Fruit fly (Drosophila melanogaster) whole organism, embryonic: ENCODE data around the gene Oscillin.
A peak's percentile ranks its signal among the peaks of the same experiment; 100 is the strongest.

Source experiments
- Atf-2 ChIP-seq: fragments of 200-800 bp; sonication (Bioruptor generic); optimal IDR thresholded peaks from 2 replicates; lab custom pipeline; 2016; ENCODE audit warnings: missing biosample characterization, missing genetic modification characterization
- C15 ChIP-seq: fragments of 200-800 bp; sonication (Bioruptor generic); IDR thresholded peaks from 3 replicates; pipeline ENCODE4 v1.3.6; 2022; ENCODE audit warnings: missing biosample characterization, missing genetic modification characterization
- CG10267 ChIP-seq: fragments of 200-800 bp; sonication (Bioruptor generic); optimal IDR thresholded peaks from 2 replicates; lab custom pipeline; 2018; ENCODE audit warnings: missing biosample characterization, mild to moderate bottlenecking, missing genetic modification characterization, moderate library complexity
- CG10366 ChIP-seq: fragments of 200-800 bp; sonication (Bioruptor generic); IDR thresholded peaks from 2 replicates; pipeline ENCODE4 v1.3.6; 2022; ENCODE audit warnings: missing biosample characterization, missing genetic modification characterization
- CG11695 ChIP-seq: fragments of 200-800 bp; sonication (Bioruptor generic); IDR thresholded peaks from 3 replicates; pipeline ENCODE4 v1.3.6; 2022; ENCODE audit warnings: missing biosample characterization, missing genetic modification characterization
- CG11723 ChIP-seq: fragments of 200-800 bp; sonication (Bioruptor generic); optimal IDR thresholded peaks from 2 replicates; lab custom pipeline; 2017; ENCODE audit warnings: missing biosample characterization, mild to moderate bottlenecking, missing genetic modification characterization
- CG13296 ChIP-seq: fragments of 200-800 bp; sonication (Bioruptor generic); optimal IDR thresholded peaks from 3 replicates; lab custom pipeline; 2018; ENCODE audit warnings: missing biosample characterization, mild to moderate bottlenecking, missing genetic modification characterization
- CG17568 ChIP-seq: fragments of 200-800 bp; sonication (Bioruptor generic); optimal IDR thresholded peaks from 2 replicates; lab custom pipeline; 2018; ENCODE audit warnings: missing biosample characterization, mild to moderate bottlenecking, missing genetic modification characterization, moderate library complexity
- CG17612 ChIP-seq: fragments of 200-800 bp; sonication (Bioruptor generic); IDR thresholded peaks from 2 replicates; pipeline ENCODE4 v1.3.6; 2022; ENCODE audit warnings: missing biosample characterization, missing genetic modification characterization
- CG2678 ChIP-seq: fragments of 200-800 bp; sonication (Bioruptor generic); optimal IDR thresholded peaks from 3 replicates; lab custom pipeline; 2019; ENCODE audit warnings: missing biosample characterization, mild to moderate bottlenecking, missing genetic modification characterization, moderate library complexity
- CG30020 ChIP-seq: fragments of 200-800 bp; optimal IDR thresholded peaks from 2 replicates; lab custom pipeline; 2019; ENCODE audit warnings: missing biosample characterization, mild to moderate bottlenecking, missing genetic modification characterization, moderate library complexity
- CG30431 ChIP-seq: fragments of 200-800 bp; sonication (Bioruptor generic); optimal IDR thresholded peaks from 2 replicates; lab custom pipeline; 2017; ENCODE audit warnings: missing biosample characterization, missing genetic modification characterization
- CG31224 ChIP-seq: fragments of 200-800 bp; sonication (Bioruptor generic); IDR thresholded peaks from 2 replicates; pipeline ENCODE4 v1.3.6; 2022; ENCODE audit warnings: missing biosample characterization, missing genetic modification characterization
- CG6765 ChIP-seq: fragments of 200-800 bp; sonication (Bioruptor generic); optimal IDR thresholded peaks from 3 replicates; lab custom pipeline; 2017; ENCODE audit warnings: missing biosample characterization, mild to moderate bottlenecking, missing genetic modification characterization
- CG7271 ChIP-seq: fragments of 200-800 bp; sonication (Bioruptor generic); optimal IDR thresholded peaks from 2 replicates; lab custom pipeline; 2018; ENCODE audit warnings: missing biosample characterization, mild to moderate bottlenecking, missing genetic modification characterization, moderate library complexity
- CG8290 ChIP-seq, 3 experiments: fragments of 200-800 bp; sonication (Bioruptor generic); optimal IDR thresholded peaks; 2 replicates each; lab custom pipeline; 2016 to 2019; ENCODE audit warnings: missing biosample characterization in 3 of 3, missing genetic modification characterization in 3 of 3, mild to moderate bottlenecking in 2 of 3, moderate library complexity in 1 of 3
- Camta ChIP-seq: fragments of 200-800 bp; sonication (Bioruptor generic); optimal IDR thresholded peaks from 2 replicates; lab custom pipeline; 2016; ENCODE audit warnings: missing biosample characterization, missing genetic modification characterization
- D19A ChIP-seq: fragments of 200-800 bp; optimal IDR thresholded peaks from 3 replicates; lab custom pipeline; 2019; ENCODE audit warnings: missing biosample characterization, mild to moderate bottlenecking, missing genetic modification characterization, moderate library complexity
- Dbx ChIP-seq: fragments of 200-800 bp; sonication (Bioruptor generic); IDR thresholded peaks from 3 replicates; pipeline ENCODE4 v1.3.6; 2022; ENCODE audit warnings: missing biosample characterization, missing genetic modification characterization
- E2f2 ChIP-seq: fragments of 200-800 bp; sonication (Bioruptor generic); IDR thresholded peaks from 2 replicates; pipeline ENCODE4 v1.3.6; 2022; ENCODE audit warnings: missing biosample characterization, missing genetic modification characterization
- Ets65A ChIP-seq: fragments of 200-800 bp; sonication (Bioruptor generic); peaks from one replicate; lab custom pipeline; 2016; ENCODE audit warnings: missing biosample characterization, missing genetic modification characterization
- Fer1 ChIP-seq: fragments of 200-800 bp; sonication (Bioruptor generic); optimal IDR thresholded peaks from 2 replicates; lab custom pipeline; 2017; ENCODE audit warnings: missing biosample characterization, mild to moderate bottlenecking, missing genetic modification characterization
- MTF-1 ChIP-seq: fragments of 200-800 bp; sonication (Bioruptor generic); optimal IDR thresholded peaks from 2 replicates; lab custom pipeline; 2018; ENCODE audit warnings: missing biosample characterization, mild to moderate bottlenecking, missing genetic modification characterization, borderline replicate concordance
- Max ChIP-seq: fragments of 200-800 bp; sonication (Bioruptor generic); optimal IDR thresholded peaks from 2 replicates; lab custom pipeline; 2016; ENCODE audit warnings: missing biosample characterization, mild to moderate bottlenecking, missing genetic modification characterization
- Mes4 ChIP-seq: fragments of 200-800 bp; sonication (Bioruptor generic); optimal IDR thresholded peaks from 2 replicates; lab custom pipeline; 2016; ENCODE audit warnings: missing biosample characterization, missing genetic modification characterization
- Mrtf ChIP-seq: fragments of 200-800 bp; sonication (Bioruptor generic); IDR thresholded peaks from 3 replicates; pipeline ENCODE4 v1.3.6; 2022; ENCODE audit warnings: missing biosample characterization, missing genetic modification characterization
- Rx ChIP-seq: fragments of 200-800 bp; sonication (Bioruptor generic); IDR thresholded peaks from 2 replicates; pipeline ENCODE4 v1.3.6; 2022; ENCODE audit warnings: missing biosample characterization, missing genetic modification characterization
- Tbp ChIP-seq: fragments of >200 bp; optimal IDR thresholded peaks from 2 replicates; lab custom pipeline; 2018; ENCODE audit warnings: missing biosample characterization, missing genetic modification characterization
- aop ChIP-seq: fragments of 200-800 bp; sonication (Bioruptor generic); IDR thresholded peaks from 2 replicates; pipeline ENCODE4 v1.3.6; 2022; ENCODE audit warnings: missing biosample characterization, missing genetic modification characterization
- bab2 ChIP-seq: fragments of 200-800 bp; sonication (Bioruptor generic); optimal IDR thresholded peaks from 2 replicates; lab custom pipeline; 2016; ENCODE audit warnings: missing biosample characterization, missing genetic modification characterization
- bcd ChIP-seq: fragments of 200-800 bp; sonication (Bioruptor generic); optimal IDR thresholded peaks from 2 replicates; lab custom pipeline; 2017; ENCODE audit warnings: missing biosample characterization, mild to moderate bottlenecking, missing genetic modification characterization
- danr ChIP-seq: fragments of 200-800 bp; sonication (Bioruptor generic); IDR thresholded peaks from 2 replicates; pipeline ENCODE4 v1.3.6; 2022; ENCODE audit warnings: missing biosample characterization, missing genetic modification characterization
- dm ChIP-seq: fragments of 200-800 bp; sonication (Bioruptor generic); optimal IDR thresholded peaks from 3 replicates; lab custom pipeline; 2016; ENCODE audit warnings: missing biosample characterization, missing genetic modification characterization
- esg ChIP-seq: fragments of 200-800 bp; sonication (Bioruptor generic); conservative IDR thresholded peaks from 2 replicates; pipeline ENCODE4 v1.3.6; 2022; ENCODE audit warnings: missing biosample characterization, missing genetic modification characterization
- fd96Cb ChIP-seq: fragments of 200-800 bp; sonication (Bioruptor generic); optimal IDR thresholded peaks from 2 replicates; lab custom pipeline; 2018; ENCODE audit warnings: missing biosample characterization, mild to moderate bottlenecking, missing genetic modification characterization, moderate library complexity
- gce ChIP-seq: fragments of 200-800 bp; sonication (Bioruptor generic); IDR thresholded peaks from 3 replicates; pipeline ENCODE4 v1.3.6; 2022; ENCODE audit warnings: missing biosample characterization, missing genetic modification characterization
- grau ChIP-seq: fragments of 200-800 bp; optimal IDR thresholded peaks from 3 replicates; lab custom pipeline; 2019; ENCODE audit warnings: missing biosample characterization, mild to moderate bottlenecking, missing genetic modification characterization, moderate library complexity
- grn ChIP-seq: fragments of 200-800 bp; sonication (Bioruptor generic); optimal IDR thresholded peaks from 3 replicates; lab custom pipeline; 2017; ENCODE audit warnings: missing biosample characterization, missing genetic modification characterization
- kah ChIP-seq: fragments of 200-800 bp; sonication (Bioruptor generic); optimal IDR thresholded peaks from 2 replicates; lab custom pipeline; 2018; ENCODE audit warnings: missing biosample characterization, mild to moderate bottlenecking, missing genetic modification characterization
- luna ChIP-seq: fragments of 200-800 bp; sonication (Bioruptor generic); optimal IDR thresholded peaks from 2 replicates; lab custom pipeline; 2016; ENCODE audit warnings: missing biosample characterization, missing genetic modification characterization
- nerfin-1 ChIP-seq: fragments of 200-800 bp; sonication (Bioruptor generic); optimal IDR thresholded peaks from 3 replicates; lab custom pipeline; 2019; ENCODE audit warnings: missing biosample characterization, mild to moderate bottlenecking, missing genetic modification characterization, moderate library complexity
- salm ChIP-seq: fragments of 200-800 bp; sonication (Bioruptor generic); optimal IDR thresholded peaks from 2 replicates; lab custom pipeline; 2018; ENCODE audit warnings: missing biosample characterization, mild to moderate bottlenecking, missing genetic modification characterization
- sd ChIP-seq: fragments of 200-800 bp; sonication (Bioruptor generic); optimal IDR thresholded peaks from 3 replicates; lab custom pipeline; 2018; ENCODE audit warnings: missing biosample characterization, mild to moderate bottlenecking, missing genetic modification characterization, moderate library complexity
- seq ChIP-seq: fragments of 200-800 bp; sonication (Bioruptor generic); IDR thresholded peaks from 2 replicates; pipeline ENCODE4 v1.3.6; 2022; ENCODE audit warnings: missing biosample characterization, missing genetic modification characterization
- ssp ChIP-seq: fragments of 200-800 bp; sonication (Bioruptor generic); IDR thresholded peaks from 2 replicates; pipeline ENCODE4 v1.3.6; 2022; ENCODE audit warnings: missing biosample characterization, missing genetic modification characterization
- sug ChIP-seq: fragments of 200-800 bp; optimal IDR thresholded peaks from 2 replicates; lab custom pipeline; 2019; ENCODE audit warnings: missing biosample characterization, mild to moderate bottlenecking, missing genetic modification characterization, moderate library complexity
- trh ChIP-seq: fragments of 200-800 bp; sonication (Bioruptor generic); optimal IDR thresholded peaks from 2 replicates; lab custom pipeline; 2016; ENCODE audit warnings: missing biosample characterization, missing genetic modification characterization
- tup ChIP-seq: fragments of 200-800 bp; sonication (Bioruptor generic); optimal IDR thresholded peaks from 2 replicates; lab custom pipeline; 2016; ENCODE audit warnings: missing biosample characterization, mild to moderate bottlenecking, missing genetic modification characterization, moderate library complexity
- wek ChIP-seq: fragments of 200-800 bp; sonication (Bioruptor generic); optimal IDR thresholded peaks from 3 replicates; lab custom pipeline; 2018; ENCODE audit warnings: missing biosample characterization, mild to moderate bottlenecking, missing genetic modification characterization, moderate library complexity

The Oscillin gene

dm6 chr2L:5546518-5547287 lies at the start of gene Oscillin (continued):
- TF ChIP-seq luna (GFP tag; lab: Kevin White, UChicago) (no peak), MTF-1 (GFP tag; lab: Kevin White, UChicago) (peak; percentile 34), seq (no peak; the same call in none of the 2 replicates), salm (tag; lab: Kevin White, UChicago) (peak; percentile 56), sug (tag; lab: Kevin White, UChicago) (peak; percentile 66), dm (GFP tag; lab: Kevin White, UChicago) (peak; percentile 42), D19A (tag; lab: Kevin White, UChicago) (peak; percentile 96), Tbp (GFP tag; lab: Kevin White, UChicago) (no peak), bab2 (GFP tag; lab: Kevin White, UChicago) (peak; percentile 59), trh (peak; percentile 67), Rx (GFP tag; lab: Robert Waterston, UW) (peak; percentile 52; the same call in 1 of the 2 replicates), danr (GFP tag; lab: Robert Waterston, UW) (0 out of 2 replicates have a peak, but pooled peaks have one; percentile 7), fd96Cb (tag; lab: Kevin White, UChicago) (peak; percentile 80), tup (no peak), CG13296 (peak; percentile 78), grn (no peak), aop (GFP tag; lab: Robert Waterston, UW) (no peak), C15 (GFP tag; lab: Robert Waterston, UW) (0 out of 3 replicates have a peak, but pooled peaks have one; percentile 48), Atf-2 (GFP tag; lab: Kevin White, UChicago) (peak; percentile 66), grau (peak; percentile 86), gce (peak; percentile 91), CG30431 (peak; percentile 45), CG10267 (tag; lab: Kevin White, UChicago) (peak; percentile 83), Fer1 (GFP tag; lab: Kevin White, UChicago) (peak; percentile 87), Camta (GFP tag; lab: Kevin White, UChicago) (peak; percentile 25), CG31224 (GFP tag; lab: Robert Waterston, UW) (peak; percentile 73), Dbx (peak; percentile 79), kah (GFP tag; lab: Kevin White, UChicago) (peak; percentile 61), wek (GFP tag; lab: Kevin White, UChicago) (no peak), Mrtf (peak; percentile 75; the same call in 1 of the 3 replicates), nerfin-1 (tag; lab: Kevin White, UChicago) (peak; percentile 85), Max (GFP tag; lab: Kevin White, UChicago) (peak; percentile 47), ssp (peak; percentile 73), CG30020 (tag; lab: Kevin White, UChicago) (peak; percentile 51), CG11723 (GFP tag; lab: Kevin White, UChicago) (peak; percentile 61), CG8290 (GFP tag; optimal IDR thresholded peaks at IDR 0.05; lab: Kevin White, UChicago) (peak; percentile 41), CG8290 (tag; optimal IDR thresholded peaks at IDR 0.05; lab: Kevin White, UChicago) (peak in 1 of 2 experiments; percentile 5), CG10366 (peak; percentile 60; the same call in 1 of the 2 replicates), bcd (peak; percentile 80), CG2678 (tag; lab: Kevin White, UChicago) (peak; percentile 92), Mes4 (GFP tag; lab: Kevin White, UChicago) (peak; percentile 38), CG11695 (GFP tag; lab: Robert Waterston, UW) (peak; percentile 90), sd (tag; lab: Kevin White, UChicago) (peak; percentile 91), E2f2 (GFP tag; lab: Robert Waterston, UW) (peak; percentile 50; the same call in 1 of the 2 replicates), esg (GFP tag; lab: Robert Waterston, UW) (peak; percentile 66), CG17612 (GFP tag; lab: Robert Waterston, UW) (peak; percentile 54; the same call in 1 of the 2 replicates), CG7271 (tag; lab: Kevin White, UChicago) (peak; percentile 35), Ets65A (GFP tag; lab: Kevin White, UChicago) (no peak), CG6765 (GFP tag; lab: Kevin White, UChicago) (peak; percentile 62), CG17568 (no peak)
